Fruit fly (Drosophila melanogaster) whole organism, prepupa: ENCODE results near the gene CG32694.

Source experiments
- CG10631 ChIP-seq: fragments of 200-800 bp; sonication (Bioruptor generic); optimal IDR thresholded peaks from 2 replicates; lab custom pipeline; 2016; ENCODE audit warnings: missing biosample characterization, missing genetic modification characterization
- CG10669 ChIP-seq: fragments of 200-800 bp; sonication (Bioruptor generic); optimal IDR thresholded peaks from 3 replicates; lab custom pipeline; 2018; ENCODE audit warnings: missing biosample characterization, mild to moderate bottlenecking, missing genetic modification characterization, moderate library complexity
- CG11762 ChIP-seq: fragments of 200-800 bp; sonication (Bioruptor generic); optimal IDR thresholded peaks from 3 replicates; lab custom pipeline; 2016; ENCODE audit warnings: missing biosample characterization, missing genetic modification characterization; ENCODE audit not compliant: insufficient read depth
- CG1621 ChIP-seq: fragments of 200-800 bp; sonication (Bioruptor generic); optimal IDR thresholded peaks from 3 replicates; lab custom pipeline; 2018; ENCODE audit warnings: missing biosample characterization, mild to moderate bottlenecking, missing genetic modification characterization
- CG3032 ChIP-seq: fragments of 200-800 bp; optimal IDR thresholded peaks from 2 replicates; lab custom pipeline; 2019; ENCODE audit warnings: missing biosample characterization, mild to moderate bottlenecking, missing genetic modification characterization, moderate library complexity
- CG32006 ChIP-seq: fragments of 200-800 bp; sonication (Bioruptor generic); optimal IDR thresholded peaks from 3 replicates; lab custom pipeline; 2017; ENCODE audit warnings: missing biosample characterization, mild to moderate bottlenecking, missing genetic modification characterization
- CG34406 ChIP-seq: fragments of 200-800 bp; sonication (Bioruptor generic); optimal IDR thresholded peaks from 3 replicates; lab custom pipeline; 2016; ENCODE audit warnings: missing biosample characterization, missing genetic modification characterization
- CG3919 ChIP-seq: fragments of 200-800 bp; sonication (Bioruptor generic); optimal IDR thresholded peaks from 3 replicates; lab custom pipeline; 2016; ENCODE audit warnings: missing biosample characterization, missing genetic modification characterization
- CG6163 ChIP-seq: fragments of 200-800 bp; sonication (Bioruptor generic); IDR thresholded peaks from 3 replicates; pipeline ENCODE4 v1.3.6; 2022; ENCODE audit warnings: missing biosample characterization, missing genetic modification characterization
- CG8319 ChIP-seq: fragments of 200-800 bp; sonication (Bioruptor generic); optimal IDR thresholded peaks from 3 replicates; lab custom pipeline; 2016; ENCODE audit warnings: missing biosample characterization, missing genetic modification characterization
- CG8632 ChIP-seq: fragments of 200-800 bp; sonication (Bioruptor generic); optimal IDR thresholded peaks from 3 replicates; lab custom pipeline; 2016; ENCODE audit warnings: missing biosample characterization, missing genetic modification characterization
- CG9139 ChIP-seq: fragments of 200-800 bp; sonication (Bioruptor generic); optimal IDR thresholded peaks from 3 replicates; lab custom pipeline; 2017; ENCODE audit warnings: missing biosample characterization, mild to moderate bottlenecking, missing genetic modification characterization
- Eip75B ChIP-seq: fragments of 200-800 bp; sonication (Bioruptor generic); optimal IDR thresholded peaks from 3 replicates; lab custom pipeline; 2016; ENCODE audit warnings: missing biosample characterization, missing genetic modification characterization
- Eip93F ChIP-seq: fragments of 200-800 bp; sonication (Bioruptor generic); optimal IDR thresholded peaks from 2 replicates; lab custom pipeline; 2016; ENCODE audit warnings: missing biosample characterization, mild to moderate bottlenecking, missing genetic modification characterization
- Ets96B ChIP-seq: fragments of 200-800 bp; optimal IDR thresholded peaks from 2 replicates; lab custom pipeline; 2019; ENCODE audit warnings: missing biosample characterization, mild to moderate bottlenecking, missing genetic modification characterization, moderate library complexity
- Hr39 ChIP-seq: fragments of 200-800 bp; sonication (Bioruptor generic); optimal IDR thresholded peaks from 2 replicates; lab custom pipeline; 2016; ENCODE audit warnings: missing biosample characterization, missing genetic modification characterization
- Hr4 ChIP-seq: fragments of 200-800 bp; sonication (Bioruptor generic); optimal IDR thresholded peaks from 3 replicates; lab custom pipeline; 2016; ENCODE audit warnings: missing biosample characterization, missing genetic modification characterization
- OdsH ChIP-seq: fragments of 200-800 bp; sonication (Bioruptor generic); optimal IDR thresholded peaks from 3 replicates; lab custom pipeline; 2016; ENCODE audit warnings: missing biosample characterization, missing genetic modification characterization
- Smox ChIP-seq: fragments of 200-800 bp; sonication (Bioruptor generic); optimal IDR thresholded peaks from 3 replicates; lab custom pipeline; 2016; ENCODE audit warnings: missing biosample characterization, missing genetic modification characterization
- Sox14 ChIP-seq: fragments of 200-800 bp; sonication (Bioruptor generic); optimal IDR thresholded peaks from 3 replicates; lab custom pipeline; 2016; ENCODE audit warnings: missing biosample characterization, missing genetic modification characterization
- achi ChIP-seq: fragments of 200-800 bp; sonication (Bioruptor generic); optimal IDR thresholded peaks from 3 replicates; lab custom pipeline; 2016; ENCODE audit warnings: missing biosample characterization, missing genetic modification characterization
- acj6 ChIP-seq: fragments of 200-800 bp; sonication (Bioruptor generic); optimal IDR thresholded peaks from 3 replicates; lab custom pipeline; 2016; ENCODE audit warnings: missing biosample characterization, missing genetic modification characterization
- cyc ChIP-seq: fragments of 200-800 bp; sonication (Bioruptor generic); optimal IDR thresholded peaks from 3 replicates; lab custom pipeline; 2016; ENCODE audit warnings: missing biosample characterization, missing genetic modification characterization
- eg ChIP-seq: fragments of 200-800 bp; sonication (Bioruptor generic); IDR thresholded peaks from 3 replicates; pipeline ENCODE4 v1.3.6; 2022; ENCODE audit warnings: missing biosample characterization, missing genetic modification characterization
- esn ChIP-seq: fragments of 200-800 bp; sonication (Bioruptor generic); optimal IDR thresholded peaks from 2 replicates; lab custom pipeline; 2016; ENCODE audit warnings: missing biosample characterization, mild to moderate bottlenecking, missing genetic modification characterization, moderate library complexity
- fd85E ChIP-seq: fragments of 200-800 bp; sonication (Bioruptor generic); optimal IDR thresholded peaks from 3 replicates; lab custom pipeline; 2016; ENCODE audit warnings: missing biosample characterization, missing genetic modification characterization
- fkh ChIP-seq: fragments of 200-800 bp; sonication (Bioruptor generic); optimal IDR thresholded peaks from 3 replicates; lab custom pipeline; 2017; ENCODE audit warnings: missing biosample characterization, mild to moderate bottlenecking, missing genetic modification characterization, moderate library complexity
- lz ChIP-seq: fragments of 200-800 bp; sonication (Bioruptor generic); optimal IDR thresholded peaks from 3 replicates; lab custom pipeline; 2016; ENCODE audit warnings: missing biosample characterization, missing genetic modification characterization
- net ChIP-seq: fragments of 200-800 bp; sonication (Bioruptor generic); optimal IDR thresholded peaks from 3 replicates; lab custom pipeline; 2016; ENCODE audit warnings: missing biosample characterization, missing genetic modification characterization
- pdm3 ChIP-seq: fragments of 200-800 bp; sonication (Bioruptor generic); optimal IDR thresholded peaks from 3 replicates; lab custom pipeline; 2016; ENCODE audit warnings: missing biosample characterization, missing genetic modification characterization
- spab ChIP-seq: fragments of 200-800 bp; sonication (Bioruptor generic); optimal IDR thresholded peaks from 2 replicates; lab custom pipeline; 2017; ENCODE audit warnings: missing biosample characterization, mild to moderate bottlenecking, missing genetic modification characterization, missing genetic modification reagents
- svp ChIP-seq: fragments of 200-800 bp; sonication (Bioruptor generic); peaks from one replicate; lab custom pipeline; 2016; ENCODE audit warnings: missing biosample characterization, missing genetic modification characterization
- topi ChIP-seq: fragments of 200-800 bp; sonication (Bioruptor generic); optimal IDR thresholded peaks from 3 replicates; lab custom pipeline; 2016; ENCODE audit warnings: missing biosample characterization, missing genetic modification characterization
- vri ChIP-seq: fragments of 200-800 bp; sonication (Bioruptor generic); optimal IDR thresholded peaks from 3 replicates; lab custom pipeline; 2016; ENCODE audit warnings: missing biosample characterization, mild to moderate bottlenecking, missing genetic modification characterization

Gene CG32694

DNA sequence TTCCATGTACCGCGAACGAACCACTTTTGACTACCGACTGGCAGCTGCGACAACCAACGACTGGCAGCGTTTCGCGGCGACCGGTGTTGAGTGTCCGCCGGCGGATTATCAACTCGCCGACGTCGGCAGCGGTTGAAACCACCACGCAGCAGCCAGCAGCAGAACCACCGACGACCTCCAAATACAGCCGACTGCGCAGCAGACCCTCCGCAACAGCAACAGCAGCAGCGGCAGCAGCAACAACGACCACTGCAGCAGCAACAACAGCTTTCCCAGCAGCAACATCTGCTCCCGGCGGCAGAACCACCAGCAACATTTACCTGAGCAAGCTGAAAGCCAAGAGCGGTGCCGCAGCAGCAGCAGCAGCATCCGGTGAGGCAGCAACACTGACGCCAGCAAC, 58.5 kb downstream of the CG32694 start:
- TF ChIP-seq CG3919 (GFP tag; lab: Kevin White, UChicago): peak; percentile 15
- no peak for TF ChIP-seq Eip75B (GFP tag; lab: Kevin White, UChicago)
- TF ChIP-seq cyc: no peak
- TF ChIP-seq esn (GFP tag; lab: Kevin White, UChicago): no peak
- no peak for TF ChIP-seq eg (GFP tag; lab: Robert Waterston, UW)
- TF ChIP-seq OdsH: no peak
- TF ChIP-seq fkh (GFP tag; lab: Kevin White, UChicago): no peak
- TF ChIP-seq spab: no peak
- no peak for TF ChIP-seq CG11762
- no peak for TF ChIP-seq net (GFP tag; lab: Kevin White, UChicago)
- no peak for TF ChIP-seq CG10631 (GFP tag; lab: Kevin White, UChicago)
- no peak for TF ChIP-seq CG1621 (tag; lab: Kevin White, UChicago)
- no peak for TF ChIP-seq CG10669 (GFP tag; lab: Kevin White, UChicago)
- TF ChIP-seq CG9139 (GFP tag; lab: Kevin White, UChicago): no peak
- no peak for TF ChIP-seq achi (GFP tag; lab: Kevin White, UChicago)
- TF ChIP-seq fd85E: no peak
- no peak for TF ChIP-seq lz (GFP tag; lab: Kevin White, UChicago)
- TF ChIP-seq CG6163: no peak
- TF ChIP-seq acj6 (GFP tag; lab: Kevin White, UChicago): no peak
- peak; percentile 21 for TF ChIP-seq vri (GFP tag; lab: Kevin White, UChicago)
- peak; percentile 41 for TF ChIP-seq svp
- no peak for TF ChIP-seq Eip93F (GFP tag; lab: Kevin White, UChicago)
- no peak for TF ChIP-seq topi (GFP tag; lab: Kevin White, UChicago)
- no peak for TF ChIP-seq Ets96B (tag; lab: Kevin White, UChicago)
- no peak for TF ChIP-seq pdm3 (GFP tag; lab: Kevin White, UChicago)
- TF ChIP-seq CG34406 (GFP tag; lab: Kevin White, UChicago): no peak
- TF ChIP-seq Sox14 (GFP tag; lab: Kevin White, UChicago): no peak

- TF ChIP-seq CG8319 (GFP tag; lab: Kevin White, UChicago) (no peak), Eip75B (GFP tag; lab: Kevin White, UChicago) (no peak), CG32006 (no peak), Smox (no peak), CG10631 (GFP tag; lab: Kevin White, UChicago) (no peak), fkh (GFP tag; lab: Kevin White, UChicago) (no peak), CG3032 (tag; lab: Kevin White, UChicago) (no peak), Hr4 (GFP tag; lab: Kevin White, UChicago) (no peak), CG8632 (GFP tag; lab: Kevin White, UChicago) (no peak), CG6163 (no peak)
Observed at dm6 chrX:10052549-10052948, 63.1 kb downstream of the CG32694 start, which contains the start of gene Yp2. Yp2 (minus strand) TSS chrX:10052636.

dm6 chrX:10053547-10053946, 64.1 kb downstream of the CG32694 start, which contains the start of gene Yp1:
Yp1 (plus strand) TSS chrX:10053811.
- no peak for TF ChIP-seq esn (GFP tag; lab: Kevin White, UChicago)
- TF ChIP-seq Hr39: no peak
- no peak for TF ChIP-seq lz (GFP tag; lab: Kevin White, UChicago)
